Fruit fly (Drosophila melanogaster): ENCODE results near the gene CG2854.

dm6 chrX:2320892-2321291 lies 6.0 kb upstream of the CG2854 start:
- TF ChIP-seq Snoo (tag; optimal IDR thresholded peaks at IDR 0.05) (no peak), EcR (GFP tag; optimal IDR thresholded peaks at IDR 0.05) (no peak), CG8159 (tag; optimal IDR thresholded peaks at IDR 0.05) (no peak), CG10348 (GFP tag; IDR thresholded peaks at IDR 0.05) (no peak), CG12605 (GFP tag; IDR thresholded peaks at IDR 0.05) (no peak), CG17806 (tag; optimal IDR thresholded peaks at IDR 0.05) (no peak), gl (tag; optimal IDR thresholded peaks at IDR 0.05) (no peak), CG32121 (GFP tag; IDR thresholded peaks at IDR 0.05) (no peak), CG15710 (tag; optimal IDR thresholded peaks at IDR 0.05) (no peak), CG13204 (GFP tag; optimal IDR thresholded peaks at IDR 0.05) (no peak), Pif1B (GFP tag; optimal IDR thresholded peaks at IDR 0.05) (no peak), CG14655 (GFP tag; optimal IDR thresholded peaks at IDR 0.05) (no peak)
